Worm (Caenorhabditis elegans): ENCODE measurements around the gene F09G8.10.
A peak's percentile ranks its signal among the peaks of the same experiment; 100 is the strongest.

The F09G8.10 gene

ce11 chrIII:8226178-8226577 lies 45.8 kb downstream of the F09G8.10 start, which contains the start of gene rfs-1:
rfs-1 (plus strand) TSS chrIII:8226478.
- TF ChIP-seq unc-62 (GFP tag; optimal IDR thresholded peaks at IDR 0.05) (no peak), fos-1 (tag; optimal IDR thresholded peaks at IDR 0.05) (no peak), peb-1 (tag; optimal IDR thresholded peaks at IDR 0.05) (no peak), Y55F3AM.14 (GFP tag; optimal IDR thresholded peaks at IDR 0.05) (no peak), ama-1 (optimal IDR thresholded peaks at IDR 0.05) (no peak), lin-13 (GFP tag; optimal IDR thresholded peaks at IDR 0.05) (no peak), zag-1 (tag; optimal IDR thresholded peaks at IDR 0.05) (no peak), nhr-237 (tag; optimal IDR thresholded peaks at IDR 0.05) (no peak), nhr-129 (tag; optimal IDR thresholded peaks at IDR 0.05) (no peak), mdl-1 (tag; optimal IDR thresholded peaks at IDR 0.05) (no peak), F13H6.1 (tag; optimal IDR thresholded peaks at IDR 0.05) (no peak), gmeb-1 (tag; optimal IDR thresholded peaks at IDR 0.05) (no peak), ztf-1 (GFP tag; conservative IDR thresholded peaks at IDR 0.05) (no peak)

DNA sequence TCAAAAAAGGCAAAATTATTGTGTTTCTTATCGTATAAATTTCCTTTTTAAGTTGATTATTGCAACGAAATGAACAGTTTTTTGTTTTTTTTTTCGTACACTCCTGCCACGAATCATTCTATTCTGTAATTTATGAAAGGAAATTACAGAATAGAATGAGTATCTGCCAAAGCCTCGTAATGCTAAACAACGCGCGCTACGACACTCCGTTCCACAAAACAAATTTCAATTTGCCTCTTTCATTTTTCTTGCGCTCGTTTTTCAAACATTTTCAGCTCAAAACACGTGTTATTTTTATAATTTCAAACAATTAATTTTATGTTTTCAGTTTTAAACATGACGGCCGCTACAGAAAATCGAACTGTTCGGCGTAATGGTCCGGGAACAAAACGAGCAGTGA lies 47.2 kb downstream of the F09G8.10 start, which contains the start of gene mob-4:
Gene mob-4, plus strand, starts transcription at position 329 of the 400 bp plus-strand sequence.
- TF ChIP-seq lsy-2 (tag; optimal IDR thresholded peaks at IDR 0.05) (peak in 1 of 2 experiments; percentile 32), unc-55 (GFP tag; optimal IDR thresholded peaks at IDR 0.05) (peak; percentile 32), egl-27 (tag; optimal IDR thresholded peaks at IDR 0.05) (no peak)
